Worm (Caenorhabditis elegans): ENCODE results near the gene pals-38.

DNA sequence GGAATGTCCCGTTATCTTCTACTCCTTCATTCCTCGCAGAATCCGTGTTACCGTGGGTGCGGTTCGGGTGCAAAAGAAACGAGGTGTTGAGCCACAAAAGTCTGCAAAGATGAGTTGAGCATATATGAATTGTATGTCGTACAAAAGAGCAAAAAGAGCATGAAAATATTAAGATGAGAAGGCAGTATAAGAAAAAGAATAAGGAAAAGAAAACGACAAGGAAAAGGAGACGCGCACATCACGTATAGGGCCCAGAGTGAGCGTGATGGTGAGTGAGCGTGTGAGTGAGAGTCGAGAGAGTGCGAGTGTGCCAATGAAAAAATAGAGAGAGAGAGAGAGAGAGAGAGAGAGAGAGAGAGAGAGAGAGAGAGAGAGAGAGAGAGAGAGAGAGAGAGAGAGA is 16.1 kb upstream of the pals-38 start, which contains the start of gene egl-10:
- no peak for TF ChIP-seq F13H6.1 (tag; optimal IDR thresholded peaks at IDR 0.05)
- TF ChIP-seq fos-1 (tag; optimal IDR thresholded peaks at IDR 0.05), result no peak
- TF ChIP-seq ztf-11 (tag; optimal IDR thresholded peaks at IDR 0.05), result no peak
- TF ChIP-seq ama-1 (optimal IDR thresholded peaks at IDR 0.05), result no peak
- TF ChIP-seq ztf-1 (GFP tag; conservative IDR thresholded peaks at IDR 0.05), result no peak
- peak in 1 of 2 experiments; percentile 8 for TF ChIP-seq lsy-2 (tag; optimal IDR thresholded peaks at IDR 0.05)
- no peak for TF ChIP-seq nhr-12 (tag; optimal IDR thresholded peaks at IDR 0.05)
- no peak for TF ChIP-seq nhr-21 (tag; optimal IDR thresholded peaks at IDR 0.05)
- TF ChIP-seq ceh-16 (tag; optimal IDR thresholded peaks at IDR 0.05), result no peak
- no peak for TF ChIP-seq lin-13 (GFP tag; optimal IDR thresholded peaks at IDR 0.05)

Data from whole organism, L2 larva.